Worm (Caenorhabditis elegans): ENCODE results near the gene mig-21.

mig-21 gene

ce11 chrIII:5863774-5864173 is 14.4 kb downstream of the mig-21 start, which contains the start of gene dnpp-1:
Gene dnpp-1, minus strand, starts transcription at chrIII:5863803.
- TF ChIP-seq ets-4 (tag; optimal IDR thresholded peaks at IDR 0.05) = no peak
- peak; percentile 95 for TF ChIP-seq elt-2 (tag; optimal IDR thresholded peaks at IDR 0.05)
- TF ChIP-seq ceh-30 (tag; optimal IDR thresholded peaks at IDR 0.05) = no peak
- TF ChIP-seq pha-4 (tag; optimal IDR thresholded peaks at IDR 0.05) = no peak
- TF ChIP-seq fkh-6 (tag; optimal IDR thresholded peaks at IDR 0.05) = no peak
- no peak for TF ChIP-seq ama-1 (optimal IDR thresholded peaks at IDR 0.05)

- TF ChIP-seq che-1 (tag; optimal IDR thresholded peaks at IDR 0.05) = no peak
- TF ChIP-seq ahr-1 (tag; optimal IDR thresholded peaks at IDR 0.05) = no peak
- no peak for TF ChIP-seq pha-2 (tag; optimal IDR thresholded peaks at IDR 0.05)
- TF ChIP-seq rnt-1 (tag; optimal IDR thresholded peaks at IDR 0.05) = no peak
- no peak for TF ChIP-seq ceh-34 (tag; optimal IDR thresholded peaks at IDR 0.05)
- TF ChIP-seq hlh-30 (tag; optimal IDR thresholded peaks at IDR 0.05; ENCODE audit: insufficient read depth) = no peak
- no peak for TF ChIP-seq ceh-2 (tag; optimal IDR thresholded peaks at IDR 0.05)
- TF ChIP-seq unc-86 (tag; optimal IDR thresholded peaks at IDR 0.05) = no peak
Measured at ce11 chrIII:5859008-5859407, 19.2 kb downstream of the mig-21 start, which contains the start of gene dpf-4. Gene dpf-4, plus strand, starts transcription at chrIII:5859308.

- no peak for TF ChIP-seq T23F11.4 (GFP tag; optimal IDR thresholded peaks at IDR 0.05)
- no peak for TF ChIP-seq rnt-1 (tag; optimal IDR thresholded peaks at IDR 0.05)
- TF ChIP-seq pha-4 (tag; optimal IDR thresholded peaks at IDR 0.05) = no peak
- TF ChIP-seq hlh-30 (tag; optimal IDR thresholded peaks at IDR 0.05; ENCODE audit: insufficient read depth) = no peak
- TF ChIP-seq odd-2 (tag; optimal IDR thresholded peaks at IDR 0.05) = no peak
- no peak for TF ChIP-seq eyg-1 (tag; optimal IDR thresholded peaks at IDR 0.05)
- no peak for TF ChIP-seq ceh-14 (tag; optimal IDR thresholded peaks at IDR 0.05)
- TF ChIP-seq tbx-2 (tag; optimal IDR thresholded peaks at IDR 0.05) = peak; percentile 19
- no peak for TF ChIP-seq K09A11.1 (tag; optimal IDR thresholded peaks at IDR 0.05; ENCODE audit: insufficient read depth)
- TF ChIP-seq ets-4 (tag; optimal IDR thresholded peaks at IDR 0.05) = peak; percentile 60
- no peak for TF ChIP-seq fkh-6 (tag; optimal IDR thresholded peaks at IDR 0.05)
- no peak for TF ChIP-seq pag-3 (tag; optimal IDR thresholded peaks at IDR 0.05; ENCODE audit: borderline replicate concordance)
- TF ChIP-seq hlh-13 (GFP tag; optimal IDR thresholded peaks at IDR 0.05) = no peak
- TF ChIP-seq ceh-31 (tag; optimal IDR thresholded peaks at IDR 0.05) = peak; percentile 59
- TF ChIP-seq ceh-24 (tag; optimal IDR thresholded peaks at IDR 0.05) = no peak
- no peak for TF ChIP-seq ref-2 (tag; optimal IDR thresholded peaks at IDR 0.05)
- TF ChIP-seq elt-4 (tag; optimal IDR thresholded peaks at IDR 0.05) = no peak
- TF ChIP-seq Y22D7AL.16 (tag; optimal IDR thresholded peaks at IDR 0.05) = no peak
- peak; percentile 30 for TF ChIP-seq pha-2 (tag; optimal IDR thresholded peaks at IDR 0.05)
- peak; percentile 7 for TF ChIP-seq ceh-34 (tag; optimal IDR thresholded peaks at IDR 0.05)
- no peak for TF ChIP-seq sox-4 (tag; optimal IDR thresholded peaks at IDR 0.05)
- peak; percentile 56 for TF ChIP-seq unc-55 (GFP tag; optimal IDR thresholded peaks at IDR 0.05)
- peak; percentile 82 for TF ChIP-seq pax-1 (tag; optimal IDR thresholded peaks at IDR 0.05)
- no peak for TF ChIP-seq ceh-22 (tag; optimal IDR thresholded peaks at IDR 0.05)
- peak; percentile 39 for TF ChIP-seq ceh-18 (tag; optimal IDR thresholded peaks at IDR 0.05)
- no peak for TF ChIP-seq ceh-2 (tag; optimal IDR thresholded peaks at IDR 0.05)
- TF ChIP-seq K02D7.2 (tag; optimal IDR thresholded peaks at IDR 0.05) = no peak
- no peak for TF ChIP-seq nhr-11 (tag; optimal IDR thresholded peaks at IDR 0.05)
- TF ChIP-seq pros-1 (tag; optimal IDR thresholded peaks at IDR 0.05) = no peak
- no peak for TF ChIP-seq pqm-1 (tag; optimal IDR thresholded peaks at IDR 0.05)
- peak; percentile 73 for TF ChIP-seq unc-42 (tag; optimal IDR thresholded peaks at IDR 0.05)
- TF ChIP-seq nfya-1 (tag; optimal IDR thresholded peaks at IDR 0.05) = peak; percentile 76
- TF ChIP-seq hlh-6 (tag; optimal IDR thresholded peaks at IDR 0.05) = no peak
- peak; percentile 64 for TF ChIP-seq dve-1 (tag; optimal IDR thresholded peaks at IDR 0.05)
- TF ChIP-seq dmd-4 (tag; optimal IDR thresholded peaks at IDR 0.05; ENCODE audit: borderline replicate concordance) = no peak
- no peak for TF ChIP-seq ttx-3 (tag; optimal IDR thresholded peaks at IDR 0.05)
- TF ChIP-seq npax-4 (tag; optimal IDR thresholded peaks at IDR 0.05) = no peak
- no peak for TF ChIP-seq fax-1 (tag; optimal IDR thresholded peaks at IDR 0.05)
- no peak for TF ChIP-seq C08G9.2 (tag; optimal IDR thresholded peaks at IDR 0.05)
- TF ChIP-seq unc-86 (tag; optimal IDR thresholded peaks at IDR 0.05) = peak; percentile 26
- TF ChIP-seq syd-9 (tag; optimal IDR thresholded peaks at IDR 0.05) = no peak
- no peak for TF ChIP-seq mec-3 (tag; optimal IDR thresholded peaks at IDR 0.05; ENCODE audit: borderline replicate concordance)
Measured at ce11 chrIII:5855637-5856179, 22.5 kb downstream of the mig-21 start, which contains the start of the genes cct-6 and alh-9. Gene cct-6, minus strand, starts transcription at chrIII:5855687. Gene alh-9, plus strand, starts transcription at chrIII:5856018.
